Fruit fly (Drosophila melanogaster) whole organism, embryonic: ENCODE results near the gene Ugt37C2.

Experiments
- Atf3 ChIP-seq: fragments of 200-800 bp; sonication (Bioruptor generic); optimal IDR thresholded peaks from 3 replicates; lab custom pipeline; 2016; ENCODE audit warnings: missing biosample characterization, missing genetic modification characterization
- BtbVII ChIP-seq: fragments of 200-800 bp; sonication (Bioruptor generic); optimal IDR thresholded peaks from 3 replicates; lab custom pipeline; 2017; ENCODE audit warnings: missing biosample characterization, mild to moderate bottlenecking, missing genetic modification characterization
- CG11456 ChIP-seq: fragments of 200-800 bp; sonication (Bioruptor generic); IDR thresholded peaks from 3 replicates; pipeline ENCODE4 v1.3.6; 2022; ENCODE audit warnings: missing biosample characterization, missing genetic modification characterization
- CG12769 ChIP-seq: fragments of 200-800 bp; sonication (Bioruptor generic); optimal IDR thresholded peaks from 2 replicates; lab custom pipeline; 2019; ENCODE audit warnings: missing biosample characterization, mild to moderate bottlenecking, missing genetic modification characterization, moderate library complexity
- CG13775 ChIP-seq: fragments of 200-800 bp; sonication (Bioruptor generic); optimal IDR thresholded peaks from 3 replicates; lab custom pipeline; 2017; ENCODE audit warnings: missing biosample characterization, mild to moderate bottlenecking, missing genetic modification characterization
- CG14050 ChIP-seq: fragments of 200-800 bp; sonication (Bioruptor generic); IDR thresholded peaks from 3 replicates; pipeline ENCODE4 v1.3.6; 2022; ENCODE audit warnings: missing biosample characterization, missing genetic modification characterization
- CG15479 ChIP-seq: fragments of 200-800 bp; sonication (Bioruptor generic); optimal IDR thresholded peaks from 3 replicates; lab custom pipeline; 2019; ENCODE audit warnings: missing biosample characterization, mild to moderate bottlenecking, missing genetic modification characterization, moderate library complexity
- CG17568 ChIP-seq: fragments of 200-800 bp; sonication (Bioruptor generic); optimal IDR thresholded peaks from 2 replicates; lab custom pipeline; 2018; ENCODE audit warnings: missing biosample characterization, mild to moderate bottlenecking, missing genetic modification characterization, moderate library complexity
- CG18599 ChIP-seq: fragments of 200-800 bp; sonication (Bioruptor generic); optimal IDR thresholded peaks from 3 replicates; lab custom pipeline; 2017; ENCODE audit warnings: missing biosample characterization, missing genetic modification characterization, mild to moderate bottlenecking, moderate library complexity, missing genetic modification reagents
- CG31224 ChIP-seq: fragments of 200-800 bp; sonication (Bioruptor generic); IDR thresholded peaks from 2 replicates; pipeline ENCODE4 v1.3.6; 2022; ENCODE audit warnings: missing biosample characterization, missing genetic modification characterization
- CG34376 ChIP-seq: fragments of 200-800 bp; sonication (Bioruptor generic); optimal IDR thresholded peaks from 2 replicates; lab custom pipeline; 2018; ENCODE audit warnings: missing biosample characterization, mild to moderate bottlenecking, missing genetic modification characterization
- CG3995 ChIP-seq: fragments of 200-800 bp; sonication (Bioruptor generic); optimal IDR thresholded peaks from 3 replicates; lab custom pipeline; 2016; ENCODE audit warnings: missing biosample characterization, missing genetic modification characterization
- CG4730 ChIP-seq: fragments of 200-800 bp; sonication (Bioruptor generic); IDR thresholded peaks from 2 replicates; pipeline ENCODE4 v1.3.6; 2022; ENCODE audit warnings: missing biosample characterization, missing genetic modification characterization
- CG6854 ChIP-seq: fragments of 200-800 bp; sonication (Bioruptor generic); optimal IDR thresholded peaks from 3 replicates; lab custom pipeline; 2017; ENCODE audit warnings: missing biosample characterization, mild to moderate bottlenecking, missing genetic modification characterization
- CG8290 ChIP-seq, 3 experiments: fragments of 200-800 bp; sonication (Bioruptor generic); optimal IDR thresholded peaks; 2 replicates each; lab custom pipeline; 2016 to 2019; ENCODE audit warnings: missing biosample characterization in 3 of 3, missing genetic modification characterization in 3 of 3, mild to moderate bottlenecking in 2 of 3, moderate library complexity in 1 of 3
- CG8359 ChIP-seq: fragments of 200-800 bp; sonication (Bioruptor generic); optimal IDR thresholded peaks from 2 replicates; lab custom pipeline; 2017; ENCODE audit warnings: missing biosample characterization, mild to moderate bottlenecking, missing genetic modification characterization, borderline replicate concordance
- CG8924 ChIP-seq: fragments of 200-800 bp; optimal IDR thresholded peaks from 3 replicates; lab custom pipeline; 2019; ENCODE audit warnings: missing biosample characterization, mild to moderate bottlenecking, missing genetic modification characterization, moderate library complexity
- Dad ChIP-seq: fragments of 200-800 bp; sonication (Bioruptor generic); optimal IDR thresholded peaks from 3 replicates; lab custom pipeline; 2016; ENCODE audit warnings: missing biosample characterization, missing genetic modification characterization
- Dbx ChIP-seq: fragments of 200-800 bp; sonication (Bioruptor generic); IDR thresholded peaks from 3 replicates; pipeline ENCODE4 v1.3.6; 2022; ENCODE audit warnings: missing biosample characterization, missing genetic modification characterization
- E2f2 ChIP-seq: fragments of 200-800 bp; sonication (Bioruptor generic); IDR thresholded peaks from 2 replicates; pipeline ENCODE4 v1.3.6; 2022; ENCODE audit warnings: missing biosample characterization, missing genetic modification characterization
- GATAe ChIP-seq: fragments of 200-800 bp; sonication (Bioruptor generic); conservative IDR thresholded peaks from 2 replicates; pipeline ENCODE4 v1.3.6; 2022; ENCODE audit warnings: missing biosample characterization, missing genetic modification characterization
- HmgZ ChIP-seq: fragments of 200-800 bp; sonication (Bioruptor generic); optimal IDR thresholded peaks from 2 replicates; lab custom pipeline; 2018; ENCODE audit warnings: missing biosample characterization, mild to moderate bottlenecking, missing genetic modification characterization
- Hr3 ChIP-seq: fragments of 200-800 bp; sonication (Bioruptor generic); optimal IDR thresholded peaks from 3 replicates; lab custom pipeline; 2016; ENCODE audit warnings: missing biosample characterization, missing genetic modification characterization
- Hr51 ChIP-seq, 2 experiments: fragments of 200-800 bp; sonication (Bioruptor generic); optimal IDR thresholded peaks; 2 replicates in 1 of 2; 3 replicates in 1 of 2; lab custom pipeline; 2016 to 2018; ENCODE audit warnings: missing biosample characterization in 2 of 2, missing genetic modification characterization in 2 of 2, mild to moderate bottlenecking in 1 of 2, moderate library complexity in 1 of 2
- Jarid2 ChIP-seq: fragments of 200-800 bp; sonication (Bioruptor generic); optimal IDR thresholded peaks from 3 replicates; lab custom pipeline; 2017; ENCODE audit warnings: mild to moderate bottlenecking, missing biosample characterization, missing genetic modification reagents, missing genetic modification characterization
- Kr ChIP-seq: fragments of 200-800 bp; sonication (Bioruptor generic); optimal IDR thresholded peaks from 2 replicates; lab custom pipeline; 2017; ENCODE audit warnings: missing biosample characterization, mild to moderate bottlenecking, missing genetic modification characterization
- MTF-1 ChIP-seq: fragments of 200-800 bp; sonication (Bioruptor generic); optimal IDR thresholded peaks from 2 replicates; lab custom pipeline; 2018; ENCODE audit warnings: missing biosample characterization, mild to moderate bottlenecking, missing genetic modification characterization, borderline replicate concordance
- Med ChIP-seq: fragments of 200-800 bp; sonication (Bioruptor generic); peaks from one replicate; lab custom pipeline; 2016; ENCODE audit warnings: missing biosample characterization, missing genetic modification characterization, mild to moderate bottlenecking, inconsistent platforms, moderate library complexity
- Myb ChIP-seq: fragments of 200-800 bp; sonication (Bioruptor generic); optimal IDR thresholded peaks from 2 replicates; lab custom pipeline; 2016; ENCODE audit warnings: missing biosample characterization, missing genetic modification characterization
- dysf ChIP-seq: fragments of 200-800 bp; sonication (Bioruptor generic); IDR thresholded peaks from 3 replicates; pipeline ENCODE4 v1.3.6; 2022; ENCODE audit warnings: missing biosample characterization, missing genetic modification characterization
- ems ChIP-seq: fragments of 200-800 bp; sonication (Bioruptor generic); optimal IDR thresholded peaks from 3 replicates; lab custom pipeline; 2016; ENCODE audit warnings: missing biosample characterization, missing genetic modification characterization
- eve ChIP-seq, 2 experiments: fragments of >200 bp; optimal IDR thresholded peaks; 2 replicates each; lab custom pipeline; 2017; ENCODE audit warnings: missing biosample characterization in 2 of 2, missing genetic modification characterization in 2 of 2
- exex ChIP-seq: fragments of 200-800 bp; sonication (Bioruptor generic); optimal IDR thresholded peaks from 4 replicates; lab custom pipeline; 2018; ENCODE audit warnings: missing biosample characterization, mild to moderate bottlenecking, missing genetic modification characterization, moderate library complexity
- gem ChIP-seq: fragments of 200-800 bp; sonication (Bioruptor generic); optimal IDR thresholded peaks from 2 replicates; lab custom pipeline; 2019; ENCODE audit warnings: missing biosample characterization, mild to moderate bottlenecking, missing genetic modification characterization, moderate library complexity
- grn ChIP-seq: fragments of 200-800 bp; sonication (Bioruptor generic); optimal IDR thresholded peaks from 3 replicates; lab custom pipeline; 2017; ENCODE audit warnings: missing biosample characterization, missing genetic modification characterization
- kah ChIP-seq: fragments of 200-800 bp; sonication (Bioruptor generic); optimal IDR thresholded peaks from 2 replicates; lab custom pipeline; 2018; ENCODE audit warnings: missing biosample characterization, mild to moderate bottlenecking, missing genetic modification characterization
- mirr ChIP-seq: fragments of 200-800 bp; sonication (Bioruptor generic); optimal IDR thresholded peaks from 3 replicates; lab custom pipeline; 2018; ENCODE audit warnings: missing biosample characterization, mild to moderate bottlenecking, missing genetic modification characterization
- nerfin-1 ChIP-seq: fragments of 200-800 bp; sonication (Bioruptor generic); optimal IDR thresholded peaks from 3 replicates; lab custom pipeline; 2019; ENCODE audit warnings: missing biosample characterization, mild to moderate bottlenecking, missing genetic modification characterization, moderate library complexity
- otp ChIP-seq: fragments of 200-800 bp; sonication (Bioruptor generic); IDR thresholded peaks from 3 replicates; pipeline ENCODE4, ENCODE4 v1.3.6; 2022; ENCODE audit warnings: missing biosample characterization, missing genetic modification characterization
- pita ChIP-seq: fragments of 200-800 bp; sonication (Bioruptor generic); optimal IDR thresholded peaks from 2 replicates; lab custom pipeline; 2017; ENCODE audit warnings: missing biosample characterization, mild to moderate bottlenecking, missing genetic modification characterization
- pzg ChIP-seq: fragments of 200-800 bp; sonication (Bioruptor generic); optimal IDR thresholded peaks from 3 replicates; lab custom pipeline; 2018; ENCODE audit warnings: missing biosample characterization, mild to moderate bottlenecking, missing genetic modification characterization, moderate library complexity
- salm ChIP-seq: fragments of 200-800 bp; sonication (Bioruptor generic); optimal IDR thresholded peaks from 2 replicates; lab custom pipeline; 2018; ENCODE audit warnings: missing biosample characterization, mild to moderate bottlenecking, missing genetic modification characterization
- sens-2 ChIP-seq: fragments of 200-800 bp; sonication (Bioruptor generic); IDR thresholded peaks from 2 replicates; pipeline ENCODE4 v1.3.6; 2022; ENCODE audit warnings: missing biosample characterization, missing genetic modification characterization
- slou ChIP-seq: fragments of 200-800 bp; sonication (Bioruptor generic); optimal IDR thresholded peaks from 3 replicates; lab custom pipeline; 2016; ENCODE audit warnings: missing biosample characterization, missing genetic modification characterization
- sob ChIP-seq: fragments of 200-800 bp; sonication (Bioruptor generic); IDR thresholded peaks from 2 replicates; pipeline ENCODE4 v1.3.6; 2022; ENCODE audit warnings: missing biosample characterization, missing genetic modification characterization
- sug ChIP-seq: fragments of 200-800 bp; optimal IDR thresholded peaks from 2 replicates; lab custom pipeline; 2019; ENCODE audit warnings: missing biosample characterization, mild to moderate bottlenecking, missing genetic modification characterization, moderate library complexity
- tna ChIP-seq: fragments of 200-800 bp; sonication (Bioruptor generic); IDR thresholded peaks from 2 replicates; pipeline ENCODE4 v1.3.6; 2022; ENCODE audit warnings: missing biosample characterization, missing genetic modification characterization; ENCODE audit not compliant: partially characterized antibody
- tup ChIP-seq: fragments of 200-800 bp; sonication (Bioruptor generic); optimal IDR thresholded peaks from 2 replicates; lab custom pipeline; 2016; ENCODE audit warnings: missing biosample characterization, mild to moderate bottlenecking, missing genetic modification characterization, moderate library complexity
- zfh2 ChIP-seq: fragments of 200-800 bp; sonication (Bioruptor generic); optimal IDR thresholded peaks from 2 replicates; lab custom pipeline; 2016; ENCODE audit warnings: missing biosample characterization, missing genetic modification characterization

Gene Ugt37C2

dm6 chr2L:16799496-16799895, 5.5 kb downstream of the Ugt37C2 start:
- TF ChIP-seq Jarid2 (GFP tag; lab: Kevin White, UChicago) (peak; percentile 17), salm (tag; lab: Kevin White, UChicago) (no peak), Med (GFP tag; lab: Kevin White, UChicago) (peak; percentile 15), mirr (peak; percentile 91), pita (GFP tag; lab: Kevin White, UChicago) (no peak), CG8924 (tag; lab: Kevin White, UChicago) (no peak), Dad (GFP tag; lab: Kevin White, UChicago) (no peak), CG4730 (GFP tag; lab: Robert Waterston, UW) (no peak), GATAe (GFP tag; lab: Robert Waterston, UW) (peak; percentile 93), gem (tag; lab: Kevin White, UChicago) (no peak), grn (peak; percentile 73), CG34376 (GFP tag; lab: Kevin White, UChicago) (peak; percentile 16), Hr51 (GFP tag; optimal IDR thresholded peaks at IDR 0.05; lab: Kevin White, UChicago) (no peak), otp (GFP tag; lab: Robert Waterston, UW) (no peak), eve (GFP tag; optimal IDR thresholded peaks at IDR 0.05; lab: Kevin White, UChicago) (no peak), exex (tag; lab: Kevin White, UChicago) (peak; percentile 90), CG15479 (no peak), sob (no peak), Dbx (GFP tag; lab: Robert Waterston, UW) (no peak), CG14050 (GFP tag; lab: Robert Waterston, UW) (no peak), CG8359 (GFP tag; lab: Kevin White, UChicago) (no peak), sug (peak; percentile 31), ems (GFP tag; lab: Kevin White, UChicago) (no peak)

- TF ChIP-seq CG31224 (GFP tag; lab: Robert Waterston, UW) (no peak), zfh2 (GFP tag; lab: Kevin White, UChicago) (no peak), slou (no peak), E2f2 (GFP tag; lab: Robert Waterston, UW) (peak; percentile 78), Kr (GFP tag; lab: Kevin White, UChicago) (no peak), CG11456 (GFP tag; lab: Robert Waterston, UW) (no peak), tna (no peak), sens-2 (no peak), GATAe (GFP tag; lab: Robert Waterston, UW) (peak; percentile 75), MTF-1 (no peak), HmgZ (tag; lab: Kevin White, UChicago) (peak; percentile 4), dysf (GFP tag; lab: Robert Waterston, UW) (no peak), tup (no peak), Atf3 (no peak), CG12769 (no peak), BtbVII (GFP tag; lab: Kevin White, UChicago) (peak; percentile 83), Myb (GFP tag; lab: Kevin White, UChicago) (peak; percentile 67), Hr3 (no peak), CG17568 (no peak), CG6854 (GFP tag; lab: Kevin White, UChicago) (peak; percentile 12), CG18599 (GFP tag; lab: Kevin White, UChicago) (peak; percentile 6), nerfin-1 (tag; lab: Kevin White, UChicago) (no peak), kah (GFP tag; lab: Kevin White, UChicago) (no peak), mirr (peak; percentile 100), CG3995 (GFP tag; lab: Kevin White, UChicago) (peak; percentile 94), pzg (GFP tag; lab: Kevin White, UChicago) (peak; percentile 16), CG8290 (GFP tag; optimal IDR thresholded peaks at IDR 0.05; lab: Kevin White, UChicago) (no peak), CG8290 (tag; optimal IDR thresholded peaks at IDR 0.05; lab: Kevin White, UChicago) (no peak), CG13775 (no peak)
These were observed 7.7 kb downstream of the Ugt37C2 start for dm6 chr2L:16801578-16802152.
